Worm (Caenorhabditis elegans) whole organism, L3 larva: ENCODE measurements around the gene Y45G5AM.7.

Experiments used
- ceh-28 ChIP-seq: fragments of 150-350 bp; optimal IDR thresholded peaks from 2 replicates; lab custom pipeline; 2014; ENCODE audit warnings: missing biosample characterization, missing genetic modification reagents, missing genetic modification characterization
- lin-15B ChIP-seq: fragments of 150-350 bp; optimal IDR thresholded peaks from 2 replicates; lab custom pipeline; 2014; ENCODE audit warnings: missing biosample characterization, missing genetic modification characterization
- lin-39 ChIP-seq: fragments of 150-350 bp; optimal IDR thresholded peaks from 2 replicates; lab custom pipeline; 2018; ENCODE audit warnings: missing biosample characterization, missing genetic modification reagents, missing genetic modification characterization
- nhr-25 ChIP-seq: sonication (generic microtip); optimal IDR thresholded peaks from 2 replicates; lab custom pipeline; 2017; ENCODE audit warnings: missing biosample characterization, missing genetic modification characterization
- snpc-4 ChIP-seq: fragments of 150-350 bp; optimal IDR thresholded peaks from 2 replicates; lab custom pipeline; 2014; ENCODE audit warnings: missing biosample characterization, missing genetic modification characterization
- tbx-2 ChIP-seq: sonication (generic microtip); optimal IDR thresholded peaks from 2 replicates; lab custom pipeline; 2016; ENCODE audit warnings: mild to moderate bottlenecking, missing genetic modification characterization, missing compliant biosample characterization
- unc-62 ChIP-seq: fragments of 150-350 bp; sonication (generic microtip); optimal IDR thresholded peaks from 4 replicates; lab custom pipeline; 2014; ENCODE audit warnings: missing biosample characterization, missing genetic modification reagents, missing genetic modification characterization

ce11 chrV:4125552-4126084, 44.4 kb downstream of the Y45G5AM.7 start, which contains the start of gene T05B4.12:
- no peak for TF ChIP-seq unc-62 (GFP tag; lab: Kevin White, UChicago)
- no peak for TF ChIP-seq ceh-28
- no peak for TF ChIP-seq tbx-2
- no peak for TF ChIP-seq lin-39 (tag; lab: Kevin White, UChicago)
- no peak for TF ChIP-seq snpc-4 (tag; lab: Kevin White, UChicago)
- TF ChIP-seq lin-15B (tag; lab: Kevin White, UChicago) = no peak
- TF ChIP-seq nhr-25 (tag; lab: Kevin White, UChicago) = no peak
